Worm (Caenorhabditis elegans) whole organism, L4/young adult: ENCODE results near the gene F14D12.1.

ENCODE experiments used
- W03F9.2 ChIP-seq: fragments of 150-350 bp; optimal IDR thresholded peaks from 2 replicates; lab custom pipeline; 2014; ENCODE audit warnings: missing biosample characterization, missing genetic modification characterization
- dao-5 ChIP-seq: sonication (generic microtip); optimal IDR thresholded peaks from 2 replicates; lab custom pipeline; 2016; ENCODE audit warnings: missing genotype, missing genetic modification characterization, moderate library complexity, missing compliant biosample characterization
- him-1 ChIP-seq: sonication (generic microtip); optimal IDR thresholded peaks from 2 replicates; lab custom pipeline; 2016; ENCODE audit warnings: missing genotype, missing genetic modification reagents, missing genetic modification characterization, missing compliant biosample characterization

The F14D12.1 gene

DNA sequence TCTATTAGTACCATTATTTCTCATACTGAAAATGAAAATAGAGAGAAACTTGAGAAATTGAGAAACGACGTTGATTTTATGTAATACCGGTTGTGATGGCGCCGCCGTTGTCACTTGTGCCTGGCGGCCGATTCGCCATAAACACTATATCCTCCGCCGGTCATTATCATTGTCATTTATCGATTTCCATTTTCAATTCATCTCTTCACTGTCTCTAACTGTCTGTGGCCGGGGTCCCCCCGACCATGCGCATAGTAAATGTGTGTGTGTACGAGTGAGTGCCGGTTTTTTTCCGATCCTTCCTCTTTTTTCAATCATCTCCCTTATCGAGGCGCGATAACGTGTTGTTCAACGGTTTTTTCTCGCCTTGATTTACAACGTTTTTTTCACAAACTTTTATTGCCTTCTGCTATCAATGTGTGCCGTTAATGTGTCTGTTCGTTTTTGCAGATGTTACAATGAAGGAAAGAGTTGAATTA is at the start of gene F14D12.1:
F14D12.1 (plus strand) TSS at position 429 of the 479 bp plus-strand sequence.
- TF ChIP-seq W03F9.2 (tag; lab: Kevin White, UChicago) (no peak), dao-5 (no peak), him-1 (no peak)

DNA sequence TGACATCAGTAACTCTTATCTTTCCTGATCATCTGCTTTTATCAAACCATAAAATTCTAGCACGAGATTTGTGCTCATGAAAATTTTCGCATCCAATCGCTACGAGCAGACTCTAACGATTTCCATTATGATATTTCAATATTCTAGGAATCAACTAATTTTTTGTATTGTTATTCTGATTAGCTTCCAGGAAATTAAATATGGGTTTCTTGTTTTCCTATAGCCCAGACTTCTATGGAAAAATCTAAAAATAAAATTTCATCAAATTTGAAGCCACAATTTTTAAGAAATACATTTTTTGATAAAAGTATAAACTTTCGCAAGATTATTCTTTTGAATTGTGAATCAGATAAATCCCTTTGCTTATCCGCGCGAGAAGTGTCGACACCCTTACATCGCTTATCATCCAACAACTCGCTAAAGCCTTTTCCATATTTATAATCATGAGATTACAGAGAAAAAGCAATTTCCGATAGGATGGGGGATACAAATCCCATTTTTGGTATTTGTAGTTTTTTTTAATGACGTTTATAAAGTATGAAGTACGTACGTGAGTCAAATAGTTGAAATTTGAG is 48.4 kb upstream of the F14D12.1 start:
- TF ChIP-seq him-1 (no peak), W03F9.2 (tag; lab: Kevin White, UChicago) (no peak), dao-5 (no peak)

DNA sequence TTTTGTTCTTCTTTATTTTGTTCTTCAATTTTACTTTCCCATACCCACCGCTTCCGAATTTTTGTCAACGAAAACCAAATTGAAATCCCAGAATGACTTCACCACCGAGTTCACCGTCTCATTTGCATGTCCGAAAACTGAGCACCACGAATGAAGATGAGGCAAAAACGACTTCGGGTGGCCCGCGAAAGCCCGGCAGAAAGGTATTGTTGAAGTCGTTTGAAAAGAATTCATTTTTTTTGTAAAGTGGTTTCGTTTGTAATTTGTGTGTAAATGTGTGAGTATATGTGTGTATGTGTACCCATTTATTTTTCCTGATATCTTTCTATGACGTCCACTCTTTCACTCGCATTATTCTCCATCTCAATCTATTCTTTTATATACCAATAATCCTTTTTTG is 45.6 kb upstream of the F14D12.1 start, which contains the start of gene C38C5.1:
C38C5.1 (plus strand) TSS at position 90 of the 400 bp plus-strand sequence.
- TF ChIP-seq W03F9.2 (tag; lab: Kevin White, UChicago) (no peak), him-1 (no peak), dao-5 (no peak)

DNA sequence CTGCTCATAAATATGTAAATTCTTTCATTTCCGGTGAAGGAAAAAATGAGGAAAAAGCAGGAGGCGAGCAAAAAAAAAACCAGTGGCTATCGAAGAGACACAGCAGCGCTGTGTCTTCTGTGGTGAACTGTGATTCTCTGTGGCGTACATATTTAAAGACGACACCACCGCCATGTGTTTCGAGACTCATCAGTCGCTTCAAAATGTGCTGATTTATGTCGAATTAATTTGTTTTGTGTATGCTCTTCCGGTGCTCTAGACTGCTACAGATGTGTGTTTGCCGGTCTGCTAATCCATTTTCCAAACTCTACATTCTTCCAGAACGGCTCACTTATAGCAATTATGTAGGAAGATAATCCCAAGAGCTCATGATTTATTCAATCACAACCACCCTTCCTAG is 38.1 kb upstream of the F14D12.1 start:
- TF ChIP-seq dao-5 (no peak), him-1 (no peak), W03F9.2 (tag; lab: Kevin White, UChicago) (no peak)

DNA sequence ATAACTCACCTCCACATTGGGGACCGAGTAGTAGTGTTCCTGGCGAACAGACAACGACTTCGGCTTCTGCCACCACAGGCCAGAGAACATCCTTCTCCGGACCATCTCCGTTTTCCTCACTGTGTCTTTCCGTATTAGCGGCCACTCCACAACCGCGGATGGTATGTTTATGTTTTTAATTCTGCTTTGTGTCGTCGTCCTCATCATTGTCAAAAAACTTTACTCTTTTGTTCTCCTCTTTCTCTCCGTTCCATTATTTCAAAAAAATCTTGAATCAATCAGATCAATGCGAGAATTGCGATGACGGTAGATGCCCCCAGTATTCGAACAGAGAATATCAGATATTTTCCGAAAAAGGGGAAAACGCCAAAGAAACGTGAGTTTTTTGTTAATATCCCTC is 36.1 kb upstream of the F14D12.1 start, which contains the start of gene mec-2:
mec-2 (plus strand) TSS at position 301 of the 400 bp plus-strand sequence.
- no peak for TF ChIP-seq him-1
- no peak for TF ChIP-seq W03F9.2 (tag; lab: Kevin White, UChicago)
- no peak for TF ChIP-seq dao-5

DNA sequence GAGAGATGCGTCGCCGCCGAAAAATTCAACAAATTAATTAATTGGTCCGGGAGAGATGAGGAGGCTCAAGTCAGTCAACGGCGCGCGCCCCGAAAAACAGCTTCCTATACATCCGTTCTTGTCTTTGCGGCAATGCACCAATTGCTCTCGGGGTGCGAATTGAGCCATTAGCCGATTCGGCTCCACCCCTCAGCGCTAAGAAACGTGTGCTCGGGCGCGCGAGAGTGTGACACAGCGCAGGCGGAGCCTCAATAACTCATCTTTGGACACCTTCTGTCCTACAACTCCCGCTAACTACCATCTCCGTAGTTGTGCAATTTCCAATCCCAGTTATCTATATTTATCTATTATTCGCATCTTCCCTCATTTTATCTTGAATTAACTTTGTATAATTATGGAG is 30.9 kb upstream of the F14D12.1 start:
- TF ChIP-seq him-1 (no peak), dao-5 (no peak), W03F9.2 (tag; lab: Kevin White, UChicago) (no peak)

DNA sequence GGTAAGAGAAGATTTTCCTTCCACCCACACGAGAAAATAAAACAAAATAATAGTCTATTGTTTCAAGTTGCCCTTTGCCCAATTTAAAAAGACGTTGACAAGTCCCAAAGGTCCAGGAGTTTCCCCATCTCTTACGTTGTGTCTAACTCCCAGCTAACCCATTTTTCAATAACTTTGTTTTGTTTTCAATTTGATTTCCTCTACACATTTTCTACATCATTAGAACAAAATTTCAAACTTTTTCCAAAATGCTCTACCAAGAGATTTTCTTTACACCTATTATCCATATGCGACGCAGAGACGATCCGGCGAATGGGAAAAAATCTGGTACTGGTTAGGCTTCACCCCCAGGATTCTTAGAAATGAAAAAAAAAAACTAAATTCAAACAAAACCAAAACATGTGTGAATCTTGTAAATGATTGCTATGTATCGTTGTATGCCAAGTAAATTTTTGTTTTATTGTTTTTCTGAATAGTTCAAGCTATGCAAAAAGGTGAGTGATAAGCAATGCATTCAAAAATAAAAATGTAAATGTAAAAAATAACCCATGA is 23.8 kb upstream of the F14D12.1 start:
- TF ChIP-seq him-1 (no peak), W03F9.2 (tag; lab: Kevin White, UChicago) (no peak), dao-5 (no peak)

DNA sequence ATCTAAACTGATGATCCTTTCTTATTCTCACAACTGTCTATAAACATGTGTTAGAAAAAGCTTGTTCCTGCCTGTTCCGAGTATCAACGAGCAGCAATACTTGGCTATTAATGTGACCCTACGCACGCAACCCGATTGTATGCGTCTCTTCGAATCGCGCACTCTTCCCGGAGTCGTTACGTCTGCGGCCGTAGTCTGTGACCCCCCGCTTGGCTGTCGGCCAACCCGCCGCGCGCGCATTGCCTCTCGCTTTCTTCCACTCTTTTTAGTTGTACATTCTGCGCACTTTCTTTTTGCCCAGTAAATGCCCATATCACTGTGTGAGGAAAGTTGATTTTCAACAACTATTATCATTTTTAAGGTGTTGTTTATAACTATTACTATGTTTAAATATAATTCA is 11.7 kb upstream of the F14D12.1 start:
- TF ChIP-seq him-1 (no peak), W03F9.2 (tag; lab: Kevin White, UChicago) (no peak), dao-5 (no peak)

DNA sequence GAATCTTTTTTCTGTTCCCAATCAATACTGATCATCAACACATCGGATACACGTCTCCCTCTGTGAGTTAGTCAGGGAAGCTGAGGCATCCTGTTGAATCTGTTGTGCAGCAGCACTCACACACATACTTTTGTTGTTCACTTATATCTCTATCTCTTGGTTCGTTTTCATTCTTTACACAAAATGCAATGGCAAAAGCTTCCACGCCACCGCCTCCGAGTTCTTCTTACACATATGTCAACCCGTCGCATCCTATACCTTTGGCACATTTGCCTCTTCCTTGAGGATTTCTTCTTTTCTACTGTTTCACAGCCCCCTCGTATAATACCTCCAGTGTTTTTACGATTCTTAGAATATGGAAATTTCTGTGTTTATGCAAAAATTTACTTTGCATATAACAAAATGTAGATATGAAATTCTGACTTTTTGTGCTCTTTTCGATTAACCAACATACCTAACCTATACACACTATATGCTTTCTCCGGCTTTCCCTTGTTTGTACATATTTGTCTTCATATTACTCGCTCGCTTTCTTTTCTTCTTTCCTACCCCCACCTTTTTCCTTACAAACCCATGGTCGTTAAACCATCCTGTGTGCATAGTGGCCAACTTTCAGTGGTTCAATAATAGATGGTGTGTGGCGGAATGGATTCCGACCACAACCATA is 10.9 kb upstream of the F14D12.1 start, which contains the start of gene unc-97:
unc-97 (plus strand) TSS at position 617 of the 667 bp plus-strand sequence.
- no peak for TF ChIP-seq W03F9.2 (tag; lab: Kevin White, UChicago)
- no peak for TF ChIP-seq dao-5
- no peak for TF ChIP-seq him-1

DNA sequence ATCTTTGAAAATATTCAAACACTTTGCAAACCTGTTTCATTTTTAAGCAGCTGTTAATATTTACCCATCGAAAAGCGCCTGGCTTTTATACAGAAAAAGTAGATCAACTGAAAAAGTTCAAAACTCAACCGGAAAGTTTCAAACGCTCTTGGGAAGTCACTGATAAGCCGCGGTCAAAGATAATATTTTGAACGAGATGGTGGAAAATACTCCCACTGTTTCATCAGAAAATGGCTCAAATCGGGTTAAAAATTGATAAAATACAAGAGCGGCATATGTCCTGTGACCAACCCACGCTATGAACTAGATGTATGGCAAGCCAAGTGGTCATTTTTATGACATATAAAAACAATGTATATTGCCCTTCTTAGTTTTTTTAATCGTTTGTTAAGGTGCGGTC is 4.3 kb upstream of the F14D12.1 start, which contains the start of gene sulp-2:
sulp-2 (minus strand) TSS at position 107 of the 400 bp plus-strand sequence.
- TF ChIP-seq him-1 (no peak), dao-5 (no peak), W03F9.2 (tag; lab: Kevin White, UChicago) (no peak)

DNA sequence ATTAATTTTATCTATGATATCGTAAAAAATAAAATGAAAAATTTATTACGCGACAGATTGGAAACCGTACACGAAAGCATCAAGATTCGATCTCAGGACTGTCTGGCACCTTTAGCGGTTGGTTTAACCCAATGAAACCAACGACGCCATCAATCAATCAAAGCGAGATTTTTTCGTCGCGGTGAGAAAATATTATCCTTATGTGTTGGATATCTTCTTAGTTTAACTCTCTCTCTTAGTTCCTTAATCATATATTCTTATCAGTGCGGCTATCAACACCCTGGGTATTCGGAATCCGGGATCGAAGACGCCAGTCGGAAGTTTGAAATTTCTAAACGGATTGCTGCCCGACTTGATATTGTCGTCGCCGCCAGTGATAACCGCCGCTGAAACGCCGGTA is 1.5 kb downstream of the F14D12.1 start:
- no peak for TF ChIP-seq him-1
- TF ChIP-seq W03F9.2 (tag; lab: Kevin White, UChicago), result no peak
- TF ChIP-seq dao-5, result no peak

DNA sequence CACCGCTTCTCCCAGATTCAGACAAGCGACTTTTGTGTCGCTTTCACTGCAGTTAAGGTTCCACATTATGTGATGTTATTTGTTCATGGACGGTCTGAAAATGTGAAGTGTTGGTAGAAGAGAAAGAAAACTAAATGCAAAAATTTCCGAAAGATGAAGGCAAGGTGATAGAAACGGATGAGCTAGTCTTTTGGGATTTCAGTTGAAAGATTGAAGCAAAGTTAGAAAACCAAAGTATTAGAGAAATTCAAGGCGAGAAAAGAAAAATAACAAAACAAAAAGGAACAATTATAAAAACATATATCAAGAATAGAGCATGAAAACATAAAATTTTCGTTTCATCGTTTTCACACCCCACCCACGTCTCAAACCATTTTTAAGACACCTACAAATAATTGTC is 7.6 kb downstream of the F14D12.1 start, which contains the start of gene octr-1:
octr-1 (minus strand) TSS at position 101 of the 400 bp plus-strand sequence.
- TF ChIP-seq W03F9.2 (tag; lab: Kevin White, UChicago), result no peak
- TF ChIP-seq dao-5, result no peak
- no peak for TF ChIP-seq him-1

DNA sequence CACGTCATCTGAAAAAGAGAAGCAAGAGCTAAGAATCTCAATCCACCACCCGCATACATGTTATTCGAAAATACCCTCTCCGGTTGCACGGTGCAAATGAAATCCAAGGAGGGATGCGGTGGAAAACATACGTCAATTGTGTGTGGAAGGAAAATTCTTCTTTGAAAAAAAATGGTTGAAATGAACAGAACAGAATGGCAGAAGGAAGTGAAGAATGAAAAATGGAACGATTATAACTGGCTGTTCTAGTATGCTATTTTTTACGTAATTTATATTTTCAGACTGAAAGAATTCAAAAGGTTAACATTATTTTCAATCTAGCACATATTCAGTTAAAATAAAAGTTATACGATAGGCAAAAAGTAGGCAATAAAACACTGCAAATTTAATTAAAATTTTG is 12.4 kb downstream of the F14D12.1 start:
- no peak for TF ChIP-seq him-1
- TF ChIP-seq dao-5, result no peak
- no peak for TF ChIP-seq W03F9.2 (tag; lab: Kevin White, UChicago)

DNA sequence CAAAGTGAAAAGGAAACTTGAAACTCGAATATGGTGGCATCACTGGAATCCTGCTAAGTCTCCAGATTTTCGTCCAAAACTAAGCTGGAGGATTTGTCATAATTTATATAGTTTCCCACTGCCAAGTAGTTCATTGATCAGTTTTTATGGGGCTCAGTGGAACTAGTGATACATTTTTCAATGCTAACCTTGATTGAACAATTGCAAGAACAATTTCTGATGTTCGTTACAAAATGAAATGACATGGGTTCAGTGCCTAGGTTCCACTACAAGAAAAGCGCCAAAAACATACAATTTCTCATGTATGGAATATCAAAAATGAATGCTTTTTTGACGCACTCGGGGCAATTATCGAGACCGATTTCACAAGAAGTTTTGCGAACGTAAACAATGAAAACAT is 18.2 kb downstream of the F14D12.1 start:
- no peak for TF ChIP-seq him-1
- TF ChIP-seq dao-5, result no peak
- no peak for TF ChIP-seq W03F9.2 (tag; lab: Kevin White, UChicago)

DNA sequence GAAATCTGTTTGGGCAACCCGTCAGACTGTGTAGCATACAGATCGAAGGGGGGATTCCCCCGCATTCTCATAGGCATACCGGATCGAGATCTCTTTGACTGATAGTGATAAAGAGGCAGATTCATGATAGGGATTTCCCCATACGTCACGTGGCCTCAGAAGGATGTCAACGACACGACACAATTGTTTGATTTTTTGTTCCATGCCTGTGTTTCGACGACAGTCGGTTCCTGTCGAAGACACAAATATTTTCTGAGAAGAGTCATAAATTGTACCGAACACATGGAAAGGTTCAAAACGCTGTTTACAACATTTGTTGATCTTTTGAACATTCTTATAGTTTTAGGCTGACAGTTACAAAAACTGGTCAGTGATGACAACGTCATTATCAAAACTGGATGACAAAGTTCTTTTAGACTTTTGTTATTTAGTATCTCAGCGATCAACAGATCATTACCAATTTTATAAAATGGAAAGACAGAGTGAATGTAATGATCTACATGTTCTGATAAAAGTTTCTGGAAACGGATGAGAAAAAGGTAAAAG is 24.9 kb downstream of the F14D12.1 start:
- TF ChIP-seq W03F9.2 (tag; lab: Kevin White, UChicago) (no peak), him-1 (no peak), dao-5 (no peak)
